Worm (Caenorhabditis elegans): Measurements from ENCODE around the gene F18H3.1.

DNA sequence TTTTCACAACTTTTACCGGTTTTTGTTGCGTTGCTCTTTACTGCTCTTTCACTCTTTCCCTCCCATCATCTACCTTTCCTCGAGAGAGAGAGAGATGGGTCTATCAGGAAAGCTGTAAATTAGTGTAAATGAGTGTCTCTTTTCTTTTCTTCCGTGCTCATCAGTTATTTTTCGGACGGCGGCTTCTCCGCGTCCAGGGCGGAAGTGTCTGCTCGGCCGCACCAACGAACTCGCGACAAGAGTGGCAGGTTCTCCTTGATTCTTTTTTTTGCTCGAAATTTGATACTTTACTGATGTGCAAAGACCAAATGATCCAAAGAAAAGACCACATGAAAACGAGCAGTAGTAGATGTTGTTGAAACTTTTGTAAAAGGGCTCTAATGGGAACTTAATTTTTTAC is 39.2 kb downstream of the F18H3.1 start:
- TF ChIP-seq let-607 (tag; optimal IDR thresholded peaks at IDR 0.05) (no peak), unc-62 (GFP tag; optimal IDR thresholded peaks at IDR 0.05) (no peak), pha-4 (tag; optimal IDR thresholded peaks at IDR 0.05) (no peak), F49E8.2 (tag; optimal IDR thresholded peaks at IDR 0.05; ENCODE audit: insufficient read depth) (no peak), ama-1 (optimal IDR thresholded peaks at IDR 0.05) (no peak), ama-1 (GFP tag; optimal IDR thresholded peaks at IDR 0.05) (no peak), Y79H2A.3 (GFP tag; conservative IDR thresholded peaks at IDR 0.05) (no peak), madf-8 (GFP tag; conservative IDR thresholded peaks at IDR 0.05) (no peak), T26A5.8 (tag; optimal IDR thresholded peaks at IDR 0.05) (no peak), snpc-4 (GFP tag; optimal IDR thresholded peaks at IDR 0.05) (no peak), snpc-4 (tag; optimal IDR thresholded peaks at IDR 0.05) (no peak), ZK185.1 (tag; optimal IDR thresholded peaks at IDR 0.05; ENCODE audit: poor library complexity, severe bottlenecking) (no peak), F57C9.4 (tag; optimal IDR thresholded peaks at IDR 0.05) (no peak)
